Worm (Caenorhabditis elegans) whole organism, L4 larva: ENCODE measurements around the gene trpp-4.
"Not testable (repeated sequence)": the region's sequence is repeated elsewhere in the genome, so short reads cannot be mapped to it uniquely, and the experiment has no call there.

Experiments
- F26F4.8 ChIP-seq: fragments of 200-800 bp; sonication (Bioruptor generic); conservative IDR thresholded peaks from 2 replicates; pipeline ENCODE4 v1.3.6; 2022; ENCODE audit warnings: missing genetic modification characterization, missing compliant biosample characterization
- F49E8.2 ChIP-seq: sonication (generic microtip); optimal IDR thresholded peaks from 2 replicates; lab custom pipeline; 2016; ENCODE audit warnings: missing compliant biosample characterization, mild to moderate bottlenecking, missing genetic modification characterization, borderline replicate concordance
- T26A8.4 ChIP-seq: fragments of 200-800 bp; sonication (Bioruptor generic); IDR thresholded peaks from 2 replicates; pipeline ENCODE4 v1.3.6; 2022; ENCODE audit warnings: missing genetic modification characterization, missing compliant biosample characterization
- Y105C5A.15 ChIP-seq: fragments of 200-800 bp; sonication (Bioruptor generic); IDR thresholded peaks from 2 replicates; pipeline ENCODE4 v1.3.6; 2022; ENCODE audit warnings: missing genetic modification characterization, missing compliant biosample characterization
- Y48G9A.11 ChIP-seq: fragments of 200-800 bp; sonication (Bioruptor generic); IDR thresholded peaks from 2 replicates; pipeline ENCODE4 v1.3.6; 2022; ENCODE audit warnings: missing genetic modification reagents, missing genetic modification characterization, missing compliant biosample characterization
- Y75B8A.6 ChIP-seq: fragments of 200-800 bp; sonication (Bioruptor generic); IDR thresholded peaks from 2 replicates; pipeline ENCODE4 v1.3.6; 2022; ENCODE audit warnings: missing genetic modification reagents, missing genetic modification characterization, missing compliant biosample characterization
- ZK546.5 ChIP-seq, 2 experiments: sonication (generic microtip); optimal IDR thresholded peaks; 2 replicates each; lab custom pipeline; 2017; ENCODE audit warnings: missing biosample characterization in 2 of 2, missing genetic modification characterization in 2 of 2
- aha-1 ChIP-seq: fragments of 150-350 bp; peaks from one replicate; lab custom pipeline; 2014; ENCODE audit warnings: missing biosample characterization, missing genetic modification characterization
- arid-1 ChIP-seq: fragments of 200-800 bp; sonication (Bioruptor generic); conservative IDR thresholded peaks from 2 replicates; pipeline ENCODE4 v1.3.6; 2022; ENCODE audit warnings: missing genetic modification reagents, missing genetic modification characterization, missing compliant biosample characterization
- daf-12 ChIP-seq: fragments of 150-350 bp; optimal IDR thresholded peaks from 2 replicates; lab custom pipeline; 2014; ENCODE audit warnings: missing biosample characterization, missing genetic modification reagents, missing genetic modification characterization
- daf-16 ChIP-seq, 3 experiments: sonication (generic microtip); optimal IDR thresholded peaks; 2 replicates each; lab custom pipeline; 2016 to 2017; ENCODE audit warnings: missing genetic modification characterization in 3 of 3, missing genetic modification reagents in 3 of 3, mild to moderate bottlenecking in 2 of 3, missing compliant biosample characterization in 2 of 3, missing biosample characterization in 1 of 3, moderate library complexity in 1 of 3
- dve-1 ChIP-seq: sonication (generic microtip); optimal IDR thresholded peaks from 2 replicates; lab custom pipeline; 2017; ENCODE audit warnings: antibody characterized with exemption, mild to moderate bottlenecking, missing genetic modification characterization, missing compliant biosample characterization; ENCODE audit not compliant: insufficient read depth
- gei-8 ChIP-seq: fragments of 200-800 bp; sonication (Bioruptor generic); optimal IDR thresholded peaks from 2 replicates; lab custom pipeline; 2018; ENCODE audit warnings: mild to moderate bottlenecking, missing genetic modification characterization, missing compliant biosample characterization
- hlh-11 ChIP-seq: fragments of 200-800 bp; sonication (Bioruptor generic); optimal IDR thresholded peaks from 2 replicates; lab custom pipeline; 2018; ENCODE audit warnings: mild to moderate bottlenecking, missing genetic modification characterization, missing compliant biosample characterization
- hlh-30 ChIP-seq: sonication (generic microtip); optimal IDR thresholded peaks from 2 replicates; lab custom pipeline; 2017; ENCODE audit warnings: antibody characterized with exemption, mild to moderate bottlenecking, missing genetic modification characterization, missing compliant biosample characterization; ENCODE audit not compliant: insufficient read depth
- hmg-1.1 ChIP-seq: fragments of 200-800 bp; sonication (Bioruptor generic); IDR thresholded peaks from 2 replicates; pipeline ENCODE4 v1.3.6; 2022; ENCODE audit warnings: missing genetic modification reagents, missing genetic modification characterization, missing compliant biosample characterization
- lim-7 ChIP-seq: fragments of 200-800 bp; sonication (Bioruptor generic); IDR thresholded peaks from 2 replicates; pipeline ENCODE4 v1.3.6; 2022; ENCODE audit warnings: missing genetic modification characterization, missing compliant biosample characterization
- lin-29 ChIP-seq: fragments of 200-800 bp; sonication (Bioruptor generic); IDR thresholded peaks from 2 replicates; pipeline ENCODE4 v1.3.6; 2022; ENCODE audit warnings: missing genetic modification reagents, missing genetic modification characterization, missing compliant biosample characterization
- lin-38 ChIP-seq: fragments of 200-800 bp; sonication (Bioruptor generic); IDR thresholded peaks from 2 replicates; pipeline ENCODE4 v1.3.6; 2022; ENCODE audit warnings: missing genetic modification reagents, missing genetic modification characterization, missing compliant biosample characterization
- madf-5 ChIP-seq, 2 experiments: fragments of 200-800 bp; sonication (Bioruptor generic); IDR thresholded peaks; 2 replicates each; pipeline ENCODE4 v1.3.6; 2022; ENCODE audit warnings: missing compliant biosample characterization in 2 of 2, missing genetic modification characterization in 2 of 2
- mdl-1 ChIP-seq, 2 experiments: fragments of 150-350 bp in 1 of 2; sonication (generic microtip) in 1 of 2; optimal IDR thresholded peaks; 2 replicates each; lab custom pipeline; 2014 to 2017; ENCODE audit warnings: missing biosample characterization in 2 of 2, missing genetic modification characterization in 2 of 2
- mdt-29 ChIP-seq: fragments of 200-800 bp; sonication (Bioruptor generic); IDR thresholded peaks from 2 replicates; pipeline ENCODE4 v1.3.6; 2022; ENCODE audit warnings: missing genetic modification reagents, missing genetic modification characterization, missing compliant biosample characterization
- mes-2 ChIP-seq: sonication (generic microtip); optimal IDR thresholded peaks from 2 replicates; lab custom pipeline; 2016; ENCODE audit warnings: missing genotype, mild to moderate bottlenecking, missing genetic modification characterization, missing compliant biosample characterization; ENCODE audit not compliant: poor library complexity, severe bottlenecking
- mxl-3 ChIP-seq: fragments of 200-800 bp; sonication (Bioruptor generic); optimal IDR thresholded peaks from 2 replicates; lab custom pipeline; 2018; ENCODE audit warnings: mild to moderate bottlenecking, missing genetic modification characterization, missing compliant biosample characterization
- nhr-10 ChIP-seq: fragments of 150-350 bp; optimal IDR thresholded peaks from 2 replicates; lab custom pipeline; 2014; ENCODE audit warnings: missing biosample characterization, missing genetic modification characterization
- nhr-77 ChIP-seq: fragments of 150-350 bp; optimal IDR thresholded peaks from 2 replicates; lab custom pipeline; 2014; ENCODE audit warnings: missing biosample characterization, missing genetic modification characterization
- pha-4 ChIP-seq, 2 experiments: fragments of 150-350 bp in 1 of 2; fragments of 200-800 bp in 1 of 2; sonication (Bioruptor generic) in 1 of 2; IDR thresholded peaks in 1 of 2; optimal IDR thresholded peaks in 1 of 2; 2 replicates each; pipeline versions ENCODE4 v1.3.6 to Lab custom; 2014 to 2022; ENCODE audit warnings: missing genetic modification characterization in 2 of 2, missing genetic modification reagents in 2 of 2, missing biosample characterization in 1 of 2, missing compliant biosample characterization in 1 of 2
- php-3 ChIP-seq: fragments of 200-800 bp; sonication (Bioruptor generic); IDR thresholded peaks from 2 replicates; pipeline ENCODE4 v1.3.6; 2022; ENCODE audit warnings: missing genetic modification reagents, missing genetic modification characterization, missing compliant biosample characterization
- sdz-12 ChIP-seq: fragments of 200-800 bp; sonication (Bioruptor generic); optimal IDR thresholded peaks from 2 replicates; lab custom pipeline; 2018; ENCODE audit warnings: mild to moderate bottlenecking, missing genetic modification characterization, missing compliant biosample characterization
- set-16 ChIP-seq: fragments of 200-800 bp; sonication (Bioruptor generic); IDR thresholded peaks from 2 replicates; pipeline ENCODE4 v1.3.6; 2022; ENCODE audit warnings: missing genetic modification reagents, missing genetic modification characterization, missing compliant biosample characterization
- skn-1 ChIP-seq: fragments of 150-350 bp; optimal IDR thresholded peaks from 2 replicates; lab custom pipeline; 2014; ENCODE audit warnings: missing biosample characterization, missing genetic modification characterization
- snpc-1.2 ChIP-seq: fragments of 200-800 bp; sonication (Bioruptor generic); IDR thresholded peaks from 2 replicates; pipeline ENCODE4 v1.3.6; 2022; ENCODE audit warnings: missing genetic modification reagents, missing genetic modification characterization, missing compliant biosample characterization
- snpc-4 ChIP-seq: fragments of 150-350 bp; optimal IDR thresholded peaks from 2 replicates; lab custom pipeline; 2014; ENCODE audit warnings: missing biosample characterization, missing genetic modification characterization
- tra-1 ChIP-seq: fragments of 200-800 bp; sonication (Bioruptor generic); IDR thresholded peaks from 2 replicates; pipeline ENCODE4 v1.3.6; 2022; ENCODE audit warnings: missing genetic modification reagents, missing genetic modification characterization, missing compliant biosample characterization
- unc-39 ChIP-seq: sonication (generic microtip); optimal IDR thresholded peaks from 2 replicates; lab custom pipeline; 2017; ENCODE audit warnings: missing biosample characterization, missing genetic modification characterization
- unc-62 ChIP-seq, 3 experiments: fragments of 150-350 bp in 1 of 3; sonication (generic microtip); optimal IDR thresholded peaks in 2 of 3; peaks in 1 of 3; 1 replicate in 1 of 3; 2 replicates in 2 of 3; lab custom pipeline; 2014 to 2017; ENCODE audit warnings: missing biosample characterization in 3 of 3, missing genetic modification characterization in 3 of 3, missing genetic modification reagents in 3 of 3, missing genotype in 1 of 3
- vab-7 ChIP-seq: fragments of 200-800 bp; sonication (Bioruptor generic); IDR thresholded peaks from 2 replicates; pipeline ENCODE4 v1.3.6; 2022; ENCODE audit warnings: missing genetic modification reagents, missing genetic modification characterization, missing compliant biosample characterization
- zag-1 ChIP-seq: fragments of 150-350 bp; optimal IDR thresholded peaks from 2 replicates; lab custom pipeline; 2014; ENCODE audit warnings: missing biosample characterization, missing genetic modification characterization

Gene trpp-4

DNA sequence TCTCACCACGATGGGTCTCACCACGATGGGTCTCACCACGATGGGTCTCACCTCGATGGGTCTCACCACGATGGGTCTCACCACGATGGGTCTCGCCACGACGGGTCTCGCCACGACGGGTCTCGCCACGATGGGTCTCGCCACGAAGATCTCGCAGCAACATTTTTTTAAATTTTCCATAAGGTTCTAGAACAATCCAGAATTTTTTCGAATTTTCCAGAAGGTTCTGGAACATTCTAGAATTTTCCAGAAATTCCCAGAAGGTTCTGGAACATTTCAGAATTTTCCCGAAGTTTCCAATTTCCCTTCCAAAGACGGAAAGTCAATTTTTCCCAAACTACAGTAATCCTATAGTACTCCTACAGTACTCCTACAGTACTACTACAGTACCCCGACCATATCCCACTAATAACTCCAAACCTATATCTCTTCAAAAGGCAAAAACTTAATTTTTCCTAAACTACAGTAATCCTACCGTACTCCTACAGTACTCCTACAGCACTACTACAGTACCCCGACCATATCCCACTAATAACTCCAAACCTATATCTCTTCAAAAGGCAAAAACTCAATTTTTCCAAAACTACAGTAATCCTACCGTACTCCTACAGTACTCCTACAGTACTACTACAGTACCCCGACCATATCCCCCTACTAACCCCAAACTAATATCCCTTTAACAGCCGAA, 39.3 kb downstream of the trpp-4 start, which contains the start of gene Y54B9A.1:
TSS of gene Y54B9A.1 (minus strand) at position 235 of the 688 bp plus-strand sequence.
- TF ChIP-seq tra-1 (GFP tag; lab: Robert Waterston, UW) (0 out of 2 replicates have a peak, but pooled peaks have one; percentile 57), lim-7 (GFP tag; lab: Robert Waterston, UW) (peak; percentile 71), lin-38 (peak; percentile 66; the same call in 1 of the 2 replicates), php-3 (peak; percentile 35; the same call in 1 of the 2 replicates), arid-1 (GFP tag; lab: Robert Waterston, UW) (peak; percentile 65; the same call in 1 of the 2 replicates), Y105C5A.15 (peak; percentile 81), pha-4 (GFP tag; IDR thresholded peaks at IDR 0.05; lab: Robert Waterston, UW) (peak; percentile 55), vab-7 (0 out of 2 replicates have a peak, but pooled peaks have one; percentile 43), Y75B8A.6 (GFP tag; lab: Robert Waterston, UW) (0 out of 2 replicates have a peak, but pooled peaks have one; percentile 62), Y48G9A.11 (GFP tag; lab: Robert Waterston, UW) (peak; percentile 75; the same call in 1 of the 2 replicates), madf-5 (GFP tag; IDR thresholded peaks at IDR 0.05; lab: Robert Waterston, UW) (peak in 1 of 2 experiments; percentile 68; a peak in 1 of 4 replicates), mdt-29 (GFP tag; lab: Robert Waterston, UW) (0 out of 2 replicates have a peak, but pooled peaks have one; percentile 22), snpc-1.2 (GFP tag; lab: Robert Waterston, UW) (peak; percentile 73)
- not testable (repeated sequence) for TF ChIP-seq pha-4 (tag; optimal IDR thresholded peaks at IDR 0.05; lab: Kevin White, UChicago)
- TF ChIP-seq, all 104 proteins: peak for 13; not testable (repeated sequence) for 91

DNA sequence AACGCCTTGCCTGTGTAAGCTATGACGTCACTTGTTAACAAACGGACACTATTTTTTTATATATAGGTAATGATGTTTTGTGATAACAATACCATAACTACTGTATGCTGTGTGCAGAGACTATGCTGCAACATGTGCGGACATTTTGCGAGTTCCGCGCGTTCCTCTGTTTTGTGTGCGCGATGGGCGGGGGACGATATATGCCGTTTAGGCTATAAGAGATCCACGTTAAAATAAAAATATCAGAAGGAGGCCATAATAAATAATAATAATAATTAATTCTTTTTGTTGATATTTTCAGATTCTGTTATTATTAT, 39.8 kb downstream of the trpp-4 start:
- TF ChIP-seq F49E8.2 (tag; lab: Kevin White, UChicago) (peak; percentile 26), mes-2 (tag; lab: Kevin White, UChicago) (peak; percentile 24), snpc-4 (tag; lab: Kevin White, UChicago) (no peak)

DNA sequence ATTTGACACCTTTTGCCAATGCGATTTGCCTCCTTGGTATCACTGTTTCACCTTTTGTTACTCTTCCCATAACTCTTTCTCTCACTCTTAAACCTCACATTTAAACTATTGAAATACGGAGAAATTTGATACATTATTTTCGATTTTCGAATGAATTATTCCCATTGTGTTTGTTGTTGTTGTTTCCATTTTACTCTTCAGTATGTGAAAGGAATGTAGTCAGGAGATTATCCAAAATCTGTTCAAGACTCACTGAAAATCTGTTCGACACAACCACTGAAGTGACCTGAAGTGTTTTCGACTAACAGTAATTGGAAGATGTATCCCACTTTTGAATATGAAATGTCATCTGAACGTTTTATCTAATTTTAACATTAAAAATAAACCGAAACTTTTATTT, 40.9 kb downstream of the trpp-4 start:
- TF ChIP-seq daf-12 (tag; lab: Kevin White, UChicago) (no peak), gei-8 (GFP tag; lab: Kevin White, UChicago) (no peak), sdz-12 (no peak), aha-1 (tag; lab: Kevin White, UChicago) (peak; percentile 94), skn-1 (no peak), T26A8.4 (no peak), pha-4 (GFP tag; IDR thresholded peaks at IDR 0.05; lab: Robert Waterston, UW) (no peak), pha-4 (tag; optimal IDR thresholded peaks at IDR 0.05; lab: Kevin White, UChicago) (no peak)

ce11 chrV:9442471-9442870, 42.3 kb downstream of the trpp-4 start:
- TF ChIP-seq F26F4.8 (GFP tag; lab: Robert Waterston, UW) (no peak), dve-1 (tag; lab: Kevin White, UChicago) (peak; percentile 60), hlh-30 (tag; lab: Kevin White, UChicago) (peak; percentile 23), unc-62 (GFP tag; optimal IDR thresholded peaks at IDR 0.05 in 1 of 2; lab: Kevin White, UChicago) (peak in 1 of 2 experiments; percentile 59), unc-62 (tag; optimal IDR thresholded peaks at IDR 0.05; lab: Kevin White, UChicago) (no peak), hmg-1.1 (GFP tag; lab: Robert Waterston, UW) (0 out of 2 replicates have a peak, but pooled peaks have one; percentile 10), mes-2 (tag; lab: Kevin White, UChicago) (peak; percentile 6), pha-4 (GFP tag; IDR thresholded peaks at IDR 0.05; lab: Robert Waterston, UW) (0 out of 2 replicates have a peak, but pooled peaks have one; percentile 16), pha-4 (tag; optimal IDR thresholded peaks at IDR 0.05; lab: Kevin White, UChicago) (no peak), Y75B8A.6 (GFP tag; lab: Robert Waterston, UW) (no peak)

- TF ChIP-seq T26A8.4 (no peak), Y48G9A.11 (GFP tag; lab: Robert Waterston, UW) (no peak), mdl-1 (tag; optimal IDR thresholded peaks at IDR 0.05; lab: Kevin White, UChicago) (peak in 1 of 2 experiments; percentile 24), lin-29 (GFP tag; lab: Robert Waterston, UW) (no peak), gei-8 (GFP tag; lab: Kevin White, UChicago) (no peak), ZK546.5 (tag; optimal IDR thresholded peaks at IDR 0.05; lab: Kevin White, UChicago) (no peak), hlh-11 (tag; lab: Kevin White, UChicago) (peak; percentile 77), zag-1 (tag; lab: Kevin White, UChicago) (no peak), mxl-3 (GFP tag; lab: Kevin White, UChicago) (peak; percentile 54), daf-16 (GFP tag; optimal IDR thresholded peaks at IDR 0.05; lab: Kevin White, UChicago) (peak in 1 of 2 experiments; percentile 1), daf-16 (tag; optimal IDR thresholded peaks at IDR 0.05; lab: Kevin White, UChicago) (peak; percentile 91), nhr-10 (peak; percentile 50), nhr-77 (tag; lab: Kevin White, UChicago) (peak; percentile 34), set-16 (GFP tag; lab: Robert Waterston, UW) (no peak), F26F4.8 (GFP tag; lab: Robert Waterston, UW) (no peak), unc-39 (tag; lab: Kevin White, UChicago) (no peak)
Observed at ce11 chrV:9443109-9443508, 43.0 kb downstream of the trpp-4 start.
